Fruit fly (Drosophila melanogaster): Measurements from ENCODE around the gene Toll-9.

Toll-9 gene

dm6 chr3L:20366674-20367372 is at the start of gene Toll-9, which contains the start of gene in (continued):
- TF ChIP-seq Adf1 (GFP tag; IDR thresholded peaks at IDR 0.05) (no peak), CG6765 (GFP tag; optimal IDR thresholded peaks at IDR 0.05) (no peak), kni (GFP tag; optimal IDR thresholded peaks at IDR 0.05) (no peak), Tbp (GFP tag; optimal IDR thresholded peaks at IDR 0.05) (no peak), Hmr (GFP tag; optimal IDR thresholded peaks at IDR 0.05) (no peak), Meics (GFP tag; optimal IDR thresholded peaks at IDR 0.05) (no peak), esg (GFP tag; conservative IDR thresholded peaks at IDR 0.05) (no peak), vvl (GFP tag; IDR thresholded peaks at IDR 0.05) (0 out of 2 replicates have a peak, but pooled peaks have one; percentile 10), trh (GFP tag; optimal IDR thresholded peaks at IDR 0.05) (no peak), CG8924 (tag; optimal IDR thresholded peaks at IDR 0.05) (no peak), CG34422 (GFP tag; IDR thresholded peaks at IDR 0.05) (no peak), Drgx (GFP tag; IDR thresholded peaks at IDR 0.05) (no peak), C15 (GFP tag; IDR thresholded peaks at IDR 0.05) (no peak), sd (tag; optimal IDR thresholded peaks at IDR 0.05) (peak; percentile 51), Dek (tag; optimal IDR thresholded peaks at IDR 0.05) (no peak), CG31441 (GFP tag; IDR thresholded peaks at IDR 0.05) (no peak), CG10543 (GFP tag; optimal IDR thresholded peaks at IDR 0.05) (no peak)

- no peak for TF ChIP-seq CG18619 (GFP tag; optimal IDR thresholded peaks at IDR 0.05)
- TF ChIP-seq fru (optimal IDR thresholded peaks at IDR 0.05), result no peak
- TF ChIP-seq pnt (GFP tag; optimal IDR thresholded peaks at IDR 0.05), result no peak
- no peak for TF ChIP-seq gsb-n (tag; optimal IDR thresholded peaks at IDR 0.05)
- TF ChIP-seq CG6272 (GFP tag; IDR thresholded peaks at IDR 0.05), result no peak
- no peak for TF ChIP-seq ase (GFP tag; IDR thresholded peaks at IDR 0.05)
- no peak for TF ChIP-seq Vsx1 (GFP tag; optimal IDR thresholded peaks at IDR 0.05)
- no peak for TF ChIP-seq prd (optimal IDR thresholded peaks at IDR 0.05)
- no peak for TF ChIP-seq prd (GFP tag; IDR thresholded peaks at IDR 0.05)
- TF ChIP-seq cg (GFP tag; optimal IDR thresholded peaks at IDR 0.05), result no peak
- no peak for TF ChIP-seq mirr (GFP tag; optimal IDR thresholded peaks at IDR 0.05)
- no peak for TF ChIP-seq CG4328 (GFP tag; optimal IDR thresholded peaks at IDR 0.05)
Observed at dm6 chr3L:20413304-20413703, 46.8 kb upstream of the Toll-9 start, which contains the start of gene zye. Gene zye, plus strand, starts transcription at chr3L:20413604.

- TF ChIP-seq D19A (tag; optimal IDR thresholded peaks at IDR 0.05) (no peak), CG10209 (GFP tag; optimal IDR thresholded peaks at IDR 0.05) (no peak), CG12391 (tag; optimal IDR thresholded peaks at IDR 0.05) (peak; percentile 4), ci (GFP tag; IDR thresholded peaks at IDR 0.05) (peak; percentile 7; the same call in 1 of the 3 replicates), vvl (GFP tag; IDR thresholded peaks at IDR 0.05) (peak; percentile 61), PHDP (tag; optimal IDR thresholded peaks at IDR 0.05) (peak; percentile 35), Meics (GFP tag; optimal IDR thresholded peaks at IDR 0.05) (peak; percentile 8), Pdp1 (GFP tag; optimal IDR thresholded peaks at IDR 0.05) (no peak), CG32772 (GFP tag; IDR thresholded peaks at IDR 0.05) (no peak), CG17359 (tag; optimal IDR thresholded peaks at IDR 0.05) (peak; percentile 16), NC2β (GFP tag; optimal IDR thresholded peaks at IDR 0.05) (no peak), Eip74EF (GFP tag; optimal IDR thresholded peaks at IDR 0.05) (peak in 1 of 2 experiments; percentile 52), Hr51 (GFP tag; optimal IDR thresholded peaks at IDR 0.05) (no peak), Ets97D (GFP tag; optimal IDR thresholded peaks at IDR 0.05) (peak; percentile 90), trh (GFP tag; optimal IDR thresholded peaks at IDR 0.05) (no peak), hkb (optimal IDR thresholded peaks at IDR 0.05) (no peak), hkb (GFP tag; IDR thresholded peaks at IDR 0.05) (0 out of 2 replicates have a peak, but pooled peaks have one; percentile 20), sd (tag; optimal IDR thresholded peaks at IDR 0.05) (peak; percentile 26), CG17829 (tag; optimal IDR thresholded peaks at IDR 0.05) (no peak), gsb-n (tag; optimal IDR thresholded peaks at IDR 0.05) (peak; percentile 18), sc (optimal IDR thresholded peaks at IDR 0.05) (no peak), sc (GFP tag; optimal IDR thresholded peaks at IDR 0.05) (no peak), Sox100B (GFP tag; optimal IDR thresholded peaks at IDR 0.05) (peak; percentile 27), seq (GFP tag; IDR thresholded peaks at IDR 0.05) (no peak)
Observed at dm6 chr3L:20410780-20411179, 44.3 kb upstream of the Toll-9 start.

Data from whole organism, embryonic.